Worm (Caenorhabditis elegans): ENCODE data around the gene fbxa-194.

fbxa-194 gene

ce11 chrV:19778608-19779007 is at the start of gene fbxa-194:
Gene fbxa-194, minus strand, starts transcription at chrV:19778708.
- TF ChIP-seq aly-1 (tag; optimal IDR thresholded peaks at IDR 0.05) = no peak
- no peak for TF ChIP-seq F13C5.2 (tag; optimal IDR thresholded peaks at IDR 0.05)
- TF ChIP-seq hnd-1 (tag; optimal IDR thresholded peaks at IDR 0.05) = no peak
- no peak for TF ChIP-seq hmbx-1 (tag; optimal IDR thresholded peaks at IDR 0.05)
- no peak for TF ChIP-seq pes-1 (GFP tag; IDR thresholded peaks at IDR 0.05)
- TF ChIP-seq tra-4 (tag; optimal IDR thresholded peaks at IDR 0.05) = no peak
- no peak for TF ChIP-seq tbx-11 (GFP tag; IDR thresholded peaks at IDR 0.05)
- no peak for TF ChIP-seq ceh-13 (GFP tag; optimal IDR thresholded peaks at IDR 0.05)
- TF ChIP-seq tbx-37 (GFP tag; conservative IDR thresholded peaks at IDR 0.05) = no peak
- no peak for TF ChIP-seq hmg-4 (GFP tag; optimal IDR thresholded peaks at IDR 0.05)
- TF ChIP-seq scrt-1 (GFP tag; IDR thresholded peaks at IDR 0.05) = no peak
- no peak for TF ChIP-seq ets-7 (tag; optimal IDR thresholded peaks at IDR 0.05)
- no peak for TF ChIP-seq B0310.2 (tag; optimal IDR thresholded peaks at IDR 0.05)
- TF ChIP-seq sea-1 (GFP tag; conservative IDR thresholded peaks at IDR 0.05) = no peak
- TF ChIP-seq ama-1 (optimal IDR thresholded peaks at IDR 0.05) = no peak
- TF ChIP-seq ceh-36 (tag; optimal IDR thresholded peaks at IDR 0.05) = no peak

ce11 chrV:19827481-19827880 is 49.0 kb upstream of the fbxa-194 start:
- TF ChIP-seq ceh-36 (tag; optimal IDR thresholded peaks at IDR 0.05) = peak; percentile 71
- no peak for TF ChIP-seq pes-1 (GFP tag; IDR thresholded peaks at IDR 0.05)

ce11 chrV:19822093-19822492 is 43.6 kb upstream of the fbxa-194 start, which contains the start of gene Y116F11B.17:
Gene Y116F11B.17, minus strand, starts transcription at chrV:19822193.
- TF ChIP-seq hmg-4 (GFP tag; optimal IDR thresholded peaks at IDR 0.05) (no peak), tbx-37 (GFP tag; conservative IDR thresholded peaks at IDR 0.05) (no peak), hmbx-1 (tag; optimal IDR thresholded peaks at IDR 0.05) (no peak), ceh-13 (GFP tag; optimal IDR thresholded peaks at IDR 0.05) (no peak), scrt-1 (GFP tag; IDR thresholded peaks at IDR 0.05) (no peak), F13C5.2 (tag; optimal IDR thresholded peaks at IDR 0.05) (no peak), ets-7 (tag; optimal IDR thresholded peaks at IDR 0.05) (no peak), sea-1 (GFP tag; conservative IDR thresholded peaks at IDR 0.05) (no peak), B0310.2 (tag; optimal IDR thresholded peaks at IDR 0.05) (no peak), aly-1 (tag; optimal IDR thresholded peaks at IDR 0.05) (no peak), flt-1 (GFP tag; IDR thresholded peaks at IDR 0.05) (no peak)

ce11 chrV:19820178-19820577 is 41.7 kb upstream of the fbxa-194 start:
- peak; percentile 87 for TF ChIP-seq ceh-36 (tag; optimal IDR thresholded peaks at IDR 0.05)
- TF ChIP-seq B0310.2 (tag; optimal IDR thresholded peaks at IDR 0.05) = no peak

- TF ChIP-seq B0310.2 (tag; optimal IDR thresholded peaks at IDR 0.05) (no peak), scrt-1 (GFP tag; IDR thresholded peaks at IDR 0.05) (no peak), pes-1 (GFP tag; IDR thresholded peaks at IDR 0.05) (no peak), hmg-4 (GFP tag; optimal IDR thresholded peaks at IDR 0.05) (no peak), tbx-11 (GFP tag; IDR thresholded peaks at IDR 0.05) (no peak), hmbx-1 (tag; optimal IDR thresholded peaks at IDR 0.05) (no peak), ets-7 (tag; optimal IDR thresholded peaks at IDR 0.05) (no peak), ceh-13 (GFP tag; optimal IDR thresholded peaks at IDR 0.05) (no peak), flt-1 (GFP tag; IDR thresholded peaks at IDR 0.05) (no peak), F13C5.2 (tag; optimal IDR thresholded peaks at IDR 0.05) (no peak), sea-1 (GFP tag; conservative IDR thresholded peaks at IDR 0.05) (no peak), aly-1 (tag; optimal IDR thresholded peaks at IDR 0.05) (no peak), ceh-36 (tag; optimal IDR thresholded peaks at IDR 0.05) (no peak), tbx-37 (GFP tag; conservative IDR thresholded peaks at IDR 0.05) (no peak), tra-4 (tag; optimal IDR thresholded peaks at IDR 0.05) (no peak)
Observed at ce11 chrV:19814833-19815232, 36.3 kb upstream of the fbxa-194 start, which contains the start of gene daf-28. Gene daf-28, plus strand, starts transcription at chrV:19815133.

- TF ChIP-seq ceh-36 (tag; optimal IDR thresholded peaks at IDR 0.05) (no peak), ets-7 (tag; optimal IDR thresholded peaks at IDR 0.05) (no peak), pes-1 (GFP tag; IDR thresholded peaks at IDR 0.05) (no peak), aly-1 (tag; optimal IDR thresholded peaks at IDR 0.05) (no peak), tbx-11 (GFP tag; IDR thresholded peaks at IDR 0.05) (no peak)
Observed at ce11 chrV:19805548-19805947, 27.0 kb upstream of the fbxa-194 start.

- TF ChIP-seq ceh-36 (tag; optimal IDR thresholded peaks at IDR 0.05) (no peak), B0310.2 (tag; optimal IDR thresholded peaks at IDR 0.05) (no peak), hmbx-1 (tag; optimal IDR thresholded peaks at IDR 0.05) (no peak), ets-7 (tag; optimal IDR thresholded peaks at IDR 0.05) (no peak), scrt-1 (GFP tag; IDR thresholded peaks at IDR 0.05) (no peak), F13C5.2 (tag; optimal IDR thresholded peaks at IDR 0.05) (no peak), ceh-13 (GFP tag; optimal IDR thresholded peaks at IDR 0.05) (no peak), sea-1 (GFP tag; conservative IDR thresholded peaks at IDR 0.05) (no peak), flt-1 (GFP tag; IDR thresholded peaks at IDR 0.05) (no peak), ama-1 (optimal IDR thresholded peaks at IDR 0.05) (no peak), tra-4 (tag; optimal IDR thresholded peaks at IDR 0.05) (no peak), hmg-4 (GFP tag; optimal IDR thresholded peaks at IDR 0.05) (no peak), aly-1 (tag; optimal IDR thresholded peaks at IDR 0.05) (no peak), hnd-1 (tag; optimal IDR thresholded peaks at IDR 0.05) (no peak), tbx-37 (GFP tag; conservative IDR thresholded peaks at IDR 0.05) (no peak)
Observed at ce11 chrV:19802797-19803196, 24.3 kb upstream of the fbxa-194 start.

ce11 chrV:19801033-19801432 is 22.5 kb upstream of the fbxa-194 start, which contains the start of gene Y116F11B.2:
Gene Y116F11B.2, minus strand, starts transcription at chrV:19801133.
- TF ChIP-seq sea-1 (GFP tag; conservative IDR thresholded peaks at IDR 0.05) (no peak), tbx-11 (GFP tag; IDR thresholded peaks at IDR 0.05) (no peak), tra-4 (tag; optimal IDR thresholded peaks at IDR 0.05) (no peak), ama-1 (optimal IDR thresholded peaks at IDR 0.05) (no peak), ceh-36 (tag; optimal IDR thresholded peaks at IDR 0.05) (no peak), aly-1 (tag; optimal IDR thresholded peaks at IDR 0.05) (no peak), ceh-13 (GFP tag; optimal IDR thresholded peaks at IDR 0.05) (no peak), hmbx-1 (tag; optimal IDR thresholded peaks at IDR 0.05) (no peak), ets-7 (tag; optimal IDR thresholded peaks at IDR 0.05) (no peak), F13C5.2 (tag; optimal IDR thresholded peaks at IDR 0.05) (no peak), hmg-4 (GFP tag; optimal IDR thresholded peaks at IDR 0.05) (no peak)

Measured in whole organism, early embryonic.